Fruit fly (Drosophila melanogaster) whole organism, prepupa: ENCODE data around the gene Rpn1.

Source experiments
- CG11902 ChIP-seq: fragments of 200-800 bp; sonication (Bioruptor generic); optimal IDR thresholded peaks from 3 replicates; lab custom pipeline; 2016; ENCODE audit warnings: missing biosample characterization, missing genetic modification characterization
- CG6163 ChIP-seq: fragments of 200-800 bp; sonication (Bioruptor generic); IDR thresholded peaks from 3 replicates; pipeline ENCODE4 v1.3.6; 2022; ENCODE audit warnings: missing biosample characterization, missing genetic modification characterization
- CG6276 ChIP-seq: fragments of 200-800 bp; sonication (Bioruptor generic); optimal IDR thresholded peaks from 2 replicates; lab custom pipeline; 2017; ENCODE audit warnings: missing biosample characterization, mild to moderate bottlenecking, missing genetic modification characterization
- CG6854 ChIP-seq: fragments of 200-800 bp; sonication (Bioruptor generic); optimal IDR thresholded peaks from 2 replicates; lab custom pipeline; 2017; ENCODE audit warnings: missing biosample characterization, mild to moderate bottlenecking, missing genetic modification characterization
- CG9139 ChIP-seq: fragments of 200-800 bp; sonication (Bioruptor generic); optimal IDR thresholded peaks from 3 replicates; lab custom pipeline; 2017; ENCODE audit warnings: missing biosample characterization, mild to moderate bottlenecking, missing genetic modification characterization
- Eip75B ChIP-seq: fragments of 200-800 bp; sonication (Bioruptor generic); optimal IDR thresholded peaks from 3 replicates; lab custom pipeline; 2016; ENCODE audit warnings: missing biosample characterization, missing genetic modification characterization
- Eip93F ChIP-seq: fragments of 200-800 bp; sonication (Bioruptor generic); optimal IDR thresholded peaks from 2 replicates; lab custom pipeline; 2016; ENCODE audit warnings: missing biosample characterization, mild to moderate bottlenecking, missing genetic modification characterization
- Hr38 ChIP-seq: sonication (Bioruptor generic); optimal IDR thresholded peaks from 2 replicates; lab custom pipeline; 2016; ENCODE audit warnings: missing biosample characterization, missing genetic modification characterization
- Sox102F ChIP-seq: fragments of 200-800 bp; sonication (Bioruptor generic); optimal IDR thresholded peaks from 2 replicates; lab custom pipeline; 2016; ENCODE audit warnings: missing biosample characterization, mild to moderate bottlenecking, missing genetic modification characterization
- Sox15 ChIP-seq: fragments of 200-800 bp; sonication (Bioruptor generic); optimal IDR thresholded peaks from 3 replicates; lab custom pipeline; 2016; ENCODE audit warnings: missing biosample characterization, missing genetic modification characterization
- acj6 ChIP-seq: fragments of 200-800 bp; sonication (Bioruptor generic); optimal IDR thresholded peaks from 3 replicates; lab custom pipeline; 2016; ENCODE audit warnings: missing biosample characterization, missing genetic modification characterization
- fkh ChIP-seq: fragments of 200-800 bp; sonication (Bioruptor generic); optimal IDR thresholded peaks from 3 replicates; lab custom pipeline; 2017; ENCODE audit warnings: missing biosample characterization, mild to moderate bottlenecking, missing genetic modification characterization, moderate library complexity
- pdm3 ChIP-seq: fragments of 200-800 bp; sonication (Bioruptor generic); optimal IDR thresholded peaks from 3 replicates; lab custom pipeline; 2016; ENCODE audit warnings: missing biosample characterization, missing genetic modification characterization

DNA sequence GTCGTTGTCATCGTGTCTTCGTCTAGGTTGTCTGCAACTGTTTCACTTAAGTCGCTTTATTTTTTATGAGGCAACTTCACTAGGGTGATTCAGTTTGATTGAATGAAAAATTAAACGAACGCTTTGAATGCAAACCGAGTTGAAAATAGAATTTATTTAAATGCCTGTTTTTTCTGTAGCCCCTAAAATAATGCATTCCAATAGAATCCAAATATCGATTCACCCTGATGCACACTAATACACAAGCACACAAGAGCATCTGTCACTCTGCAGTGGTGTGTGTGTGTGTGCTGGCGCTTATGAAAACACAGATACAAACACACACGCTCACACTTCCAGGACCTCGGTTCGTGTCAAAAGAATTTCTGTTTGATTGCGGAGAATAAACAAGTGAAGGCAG, 47.0 kb downstream of the Rpn1 start:
- TF ChIP-seq Eip75B (GFP tag; lab: Kevin White, UChicago) (no peak), CG6854 (GFP tag; lab: Kevin White, UChicago) (no peak), fkh (GFP tag; lab: Kevin White, UChicago) (no peak), CG6276 (GFP tag; lab: Kevin White, UChicago) (no peak), Sox102F (GFP tag; lab: Kevin White, UChicago) (peak; percentile 7), Eip93F (GFP tag; lab: Kevin White, UChicago) (no peak), Hr38 (GFP tag; lab: Kevin White, UChicago) (no peak), CG6163 (GFP tag; lab: Robert Waterston, UW) (no peak), pdm3 (GFP tag; lab: Kevin White, UChicago) (peak; percentile 39), Sox15 (GFP tag; lab: Kevin White, UChicago) (no peak), CG11902 (GFP tag; lab: Kevin White, UChicago) (no peak), CG9139 (GFP tag; lab: Kevin White, UChicago) (peak; percentile 6), acj6 (GFP tag; lab: Kevin White, UChicago) (peak; percentile 14)
